Fruit fly (Drosophila melanogaster) whole organism, adult: ENCODE measurements around the gene CG42728.
A peak's percentile ranks its signal among the peaks of the same experiment; 100 is the strongest.

Experiments
- CG12768 ChIP-seq: fragments of 200-800 bp; sonication (Bioruptor generic); optimal IDR thresholded peaks from 2 replicates; lab custom pipeline; 2017; ENCODE audit warnings: missing biosample characterization, missing genetic modification characterization, mild to moderate bottlenecking, moderate library complexity, missing genetic modification reagents
- CG5204 ChIP-seq: fragments of 200-800 bp; sonication (Bioruptor generic); optimal IDR thresholded peaks from 2 replicates; lab custom pipeline; 2016; ENCODE audit warnings: missing biosample characterization, missing genetic modification characterization
- Crg-1 ChIP-seq: fragments of 200-800 bp; sonication (Bioruptor generic); optimal IDR thresholded peaks from 2 replicates; lab custom pipeline; 2016; ENCODE audit warnings: missing biosample characterization, missing genetic modification characterization
- Hr96 ChIP-seq: fragments of 200-800 bp; sonication (Bioruptor generic); optimal IDR thresholded peaks from 2 replicates; lab custom pipeline; 2016; ENCODE audit warnings: missing biosample characterization, missing genetic modification characterization
- Mnt ChIP-seq: fragments of 200-800 bp; sonication (Bioruptor generic); optimal IDR thresholded peaks from 2 replicates; lab custom pipeline; 2016; ENCODE audit warnings: missing biosample characterization, mild to moderate bottlenecking, missing genetic modification characterization
- bab1 ChIP-seq: fragments of 200-800 bp; sonication (Bioruptor generic); optimal IDR thresholded peaks from 3 replicates; lab custom pipeline; 2019; ENCODE audit warnings: missing biosample characterization, mild to moderate bottlenecking, missing genetic modification characterization, moderate library complexity
- pad ChIP-seq: fragments of 200-800 bp; sonication (Bioruptor generic); optimal IDR thresholded peaks from 3 replicates; lab custom pipeline; 2017; ENCODE audit warnings: missing biosample characterization, missing genetic modification characterization, mild to moderate bottlenecking, moderate library complexity, missing genetic modification reagents

DNA sequence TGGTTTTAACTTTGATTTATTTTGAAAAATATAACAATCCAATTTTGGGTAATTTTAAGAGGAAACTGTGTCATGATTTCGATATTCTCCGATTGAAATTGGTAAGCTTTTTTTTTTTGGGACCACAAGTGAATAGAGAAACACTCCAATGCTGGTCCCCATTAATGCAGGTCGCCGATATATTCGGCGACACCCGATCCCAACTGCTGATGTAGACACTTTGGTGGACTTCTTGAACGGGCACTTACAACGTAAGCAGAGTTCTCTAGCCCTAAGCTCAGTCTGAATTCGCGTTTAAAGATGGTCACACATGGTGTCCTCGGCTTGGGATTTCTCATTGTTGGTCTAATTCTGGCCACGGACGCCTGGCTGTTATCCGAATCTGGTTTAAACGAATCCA lies 7.7 kb downstream of the CG42728 start, which contains the start of gene yellow-k:
- TF ChIP-seq Hr96 (GFP tag; lab: Kevin White, UChicago): no peak
- TF ChIP-seq Crg-1 (GFP tag; lab: Kevin White, UChicago): no peak
- TF ChIP-seq CG5204 (GFP tag; lab: Kevin White, UChicago): no peak
- peak; percentile 7 for TF ChIP-seq bab1 (GFP tag; lab: Kevin White, UChicago)
- no peak for TF ChIP-seq Mnt (GFP tag; lab: Kevin White, UChicago)
- no peak for TF ChIP-seq pad (GFP tag; lab: Kevin White, UChicago)
- TF ChIP-seq CG12768: no peak
